Worm (Caenorhabditis elegans) whole organism, L1 larva: Measurements from ENCODE around the gene slc-17.1.
A peak's percentile ranks its signal among the peaks of the same experiment; 100 is the strongest.

Source experiments
- C04F5.9 ChIP-seq: sonication (generic microtip); optimal IDR thresholded peaks from 2 replicates; lab custom pipeline; 2016; ENCODE audit warnings: missing genetic modification characterization, missing compliant biosample characterization
- C16A3.4 ChIP-seq: fragments of 150-350 bp; optimal IDR thresholded peaks from 2 replicates; lab custom pipeline; 2014; ENCODE audit warnings: missing biosample characterization, missing genetic modification characterization
- C34B4.2 ChIP-seq: sonication (generic microtip); optimal IDR thresholded peaks from 2 replicates; lab custom pipeline; 2017; ENCODE audit warnings: mild to moderate bottlenecking, missing genetic modification characterization, missing compliant biosample characterization
- blmp-1 ChIP-seq: fragments of 150-350 bp; optimal IDR thresholded peaks from 2 replicates; lab custom pipeline; 2014; ENCODE audit warnings: missing biosample characterization, missing genetic modification characterization
- ceh-63 ChIP-seq: fragments of 200-800 bp; sonication (Bioruptor generic); optimal IDR thresholded peaks from 2 replicates; lab custom pipeline; 2018; ENCODE audit warnings: mild to moderate bottlenecking, missing genetic modification characterization, missing compliant biosample characterization
- ces-1 ChIP-seq: fragments of 150-350 bp; optimal IDR thresholded peaks from 2 replicates; lab custom pipeline; 2014; ENCODE audit warnings: missing biosample characterization, missing genetic modification reagents, missing genetic modification characterization
- dsc-1 ChIP-seq: sonication (generic microtip); optimal IDR thresholded peaks from 2 replicates; lab custom pipeline; 2016; ENCODE audit warnings: mild to moderate bottlenecking, missing genetic modification characterization, missing compliant biosample characterization
- efl-1 ChIP-seq, 4 experiments: fragments of 150-350 bp; optimal IDR thresholded peaks in 3 of 4; peaks in 1 of 4; 1 replicate in 1 of 4; 2 replicates in 3 of 4; lab custom pipeline; 2014; ENCODE audit warnings: missing biosample characterization in 2 of 4, missing genetic modification characterization in 2 of 4, missing genetic modification reagents in 2 of 4
- egl-13 ChIP-seq: sonication (generic microtip); optimal IDR thresholded peaks from 2 replicates; lab custom pipeline; 2016; ENCODE audit warnings: missing genotype, missing genetic modification reagents, missing genetic modification characterization, missing compliant biosample characterization
- elt-3 ChIP-seq, 6 experiments: fragments of 150-350 bp in 1 of 6; sonication (generic microtip); optimal IDR thresholded peaks; 2 replicates each; lab custom pipeline; 2017 to 2018; ENCODE audit warnings: missing biosample characterization in 6 of 6, missing genetic modification characterization in 6 of 6, inconsistent platforms in 1 of 6
- ets-5 ChIP-seq: fragments of 200-800 bp; sonication (Bioruptor generic); IDR thresholded peaks from 2 replicates; pipeline ENCODE4 v1.3.6; 2022; ENCODE audit warnings: missing genetic modification characterization, missing compliant biosample characterization
- fkh-8 ChIP-seq: sonication (generic microtip); optimal IDR thresholded peaks from 2 replicates; lab custom pipeline; 2016; ENCODE audit warnings: mild to moderate bottlenecking, missing genetic modification characterization, missing compliant biosample characterization
- fos-1 ChIP-seq: fragments of 150-350 bp; optimal IDR thresholded peaks from 2 replicates; lab custom pipeline; 2014; ENCODE audit warnings: missing biosample characterization, missing genetic modification characterization
- hlh-17 ChIP-seq: fragments of 200-800 bp; sonication (Bioruptor generic); optimal IDR thresholded peaks from 2 replicates; lab custom pipeline; 2018; ENCODE audit warnings: missing genetic modification characterization, mild to moderate bottlenecking, missing compliant biosample characterization, moderate library complexity, borderline replicate concordance
- hpl-2 ChIP-seq: fragments of 150-350 bp; optimal IDR thresholded peaks from 2 replicates; lab custom pipeline; 2014; ENCODE audit warnings: missing biosample characterization, missing genetic modification reagents, missing genetic modification characterization
- lin-13 ChIP-seq: fragments of 150-350 bp; optimal IDR thresholded peaks from 2 replicates; lab custom pipeline; 2014; ENCODE audit warnings: missing biosample characterization, missing genetic modification reagents, missing genetic modification characterization
- lin-14 ChIP-seq: fragments of 200-800 bp; sonication (Bioruptor generic); optimal IDR thresholded peaks from 2 replicates; lab custom pipeline; 2018; ENCODE audit warnings: mild to moderate bottlenecking, missing genetic modification characterization, moderate library complexity, missing compliant biosample characterization
- lin-15B ChIP-seq: fragments of 150-350 bp; sonication (generic microtip); optimal IDR thresholded peaks from 3 replicates; lab custom pipeline; 2014; ENCODE audit warnings: missing biosample characterization, missing genetic modification characterization
- lin-39 ChIP-seq: fragments of 150-350 bp; optimal IDR thresholded peaks from 2 replicates; lab custom pipeline; 2014; ENCODE audit warnings: missing biosample characterization, missing genetic modification reagents, missing genetic modification characterization
- lsy-2 ChIP-seq, 2 experiments: fragments of 150-350 bp; optimal IDR thresholded peaks; 2 replicates each; lab custom pipeline; 2014; ENCODE audit warnings: missing biosample characterization in 2 of 2, missing genetic modification characterization in 2 of 2
- mab-9 ChIP-seq: fragments of 200-800 bp; sonication (Bioruptor generic); IDR thresholded peaks from 2 replicates; pipeline ENCODE4 v1.3.6; 2022; ENCODE audit warnings: missing genetic modification reagents, missing genetic modification characterization, missing compliant biosample characterization
- mdl-1 ChIP-seq, 2 experiments: fragments of 150-350 bp; optimal IDR thresholded peaks; 2 replicates each; lab custom pipeline; 2014 to 2017; ENCODE audit warnings: missing biosample characterization in 2 of 2, missing genetic modification characterization in 2 of 2, inconsistent platforms in 1 of 2
- mep-1 ChIP-seq: fragments of 150-350 bp; optimal IDR thresholded peaks from 2 replicates; lab custom pipeline; 2014; ENCODE audit warnings: missing biosample characterization, missing genetic modification characterization
- nhr-19 ChIP-seq: fragments of 200-800 bp; sonication (Bioruptor generic); conservative IDR thresholded peaks from 2 replicates; pipeline ENCODE4 v1.3.6; 2022; ENCODE audit warnings: missing genetic modification characterization, missing compliant biosample characterization
- nhr-20 ChIP-seq: sonication (generic microtip); optimal IDR thresholded peaks from 2 replicates; lab custom pipeline; 2016; ENCODE audit warnings: mild to moderate bottlenecking, missing genetic modification characterization, missing compliant biosample characterization
- nhr-237 ChIP-seq: fragments of 150-350 bp; optimal IDR thresholded peaks from 2 replicates; lab custom pipeline; 2014; ENCODE audit warnings: missing biosample characterization, missing genetic modification characterization
- nhr-28 ChIP-seq: fragments of 150-350 bp; optimal IDR thresholded peaks from 2 replicates; lab custom pipeline; 2014; ENCODE audit warnings: missing biosample characterization, missing genetic modification characterization
- nhr-47 ChIP-seq: sonication (generic microtip); optimal IDR thresholded peaks from 2 replicates; lab custom pipeline; 2016; ENCODE audit warnings: mild to moderate bottlenecking, missing genetic modification characterization, moderate library complexity, missing compliant biosample characterization
- nhr-71 ChIP-seq: sonication (generic microtip); optimal IDR thresholded peaks from 2 replicates; lab custom pipeline; 2016; ENCODE audit warnings: mild to moderate bottlenecking, missing genetic modification characterization, moderate library complexity, missing compliant biosample characterization
- nhr-77 ChIP-seq: fragments of 150-350 bp; optimal IDR thresholded peaks from 2 replicates; lab custom pipeline; 2014; ENCODE audit warnings: missing biosample characterization, missing genetic modification characterization
- nhr-85 ChIP-seq: sonication (generic microtip); peaks from one replicate; lab custom pipeline; 2016; ENCODE audit warnings: missing genetic modification characterization, inconsistent platforms, missing compliant biosample characterization
- pag-3 ChIP-seq: sonication (generic microtip); optimal IDR thresholded peaks from 2 replicates; lab custom pipeline; 2017; ENCODE audit warnings: missing genetic modification characterization, mild to moderate bottlenecking, missing compliant biosample characterization, antibody characterized with exemption, borderline replicate concordance; ENCODE audit not compliant: insufficient read depth
- rnt-1 ChIP-seq: sonication (generic microtip); optimal IDR thresholded peaks from 2 replicates; lab custom pipeline; 2016; ENCODE audit warnings: mild to moderate bottlenecking, missing genetic modification characterization, moderate library complexity, missing compliant biosample characterization
- snpc-4 ChIP-seq: fragments of 150-350 bp; optimal IDR thresholded peaks from 2 replicates; lab custom pipeline; 2014; ENCODE audit warnings: missing biosample characterization, missing genetic modification characterization
- snu-23 ChIP-seq: sonication (generic microtip); optimal IDR thresholded peaks from 2 replicates; lab custom pipeline; 2016; ENCODE audit warnings: missing genetic modification characterization, missing compliant biosample characterization
- sptf-1 ChIP-seq: fragments of 150-350 bp; optimal IDR thresholded peaks from 2 replicates; lab custom pipeline; 2014; ENCODE audit warnings: missing biosample characterization, missing genetic modification characterization
- sup-37 ChIP-seq: fragments of 200-800 bp; sonication (Bioruptor generic); optimal IDR thresholded peaks from 2 replicates; lab custom pipeline; 2018; ENCODE audit warnings: mild to moderate bottlenecking, missing genetic modification characterization, missing compliant biosample characterization
- swsn-7 ChIP-seq: sonication (generic microtip); optimal IDR thresholded peaks from 2 replicates; lab custom pipeline; 2016; ENCODE audit warnings: missing genetic modification characterization, missing compliant biosample characterization
- tbx-2 ChIP-seq: sonication (generic microtip); optimal IDR thresholded peaks from 2 replicates; lab custom pipeline; 2016; ENCODE audit warnings: missing genetic modification characterization, missing compliant biosample characterization
- tlp-1 ChIP-seq: fragments of 150-350 bp; optimal IDR thresholded peaks from 2 replicates; lab custom pipeline; 2014; ENCODE audit warnings: missing biosample characterization, missing genetic modification characterization
- unc-62 ChIP-seq: fragments of 150-350 bp; optimal IDR thresholded peaks from 2 replicates; lab custom pipeline; 2014; ENCODE audit warnings: missing biosample characterization, missing genetic modification reagents, missing genetic modification characterization
- unc-86 ChIP-seq: sonication (generic microtip); optimal IDR thresholded peaks from 2 replicates; lab custom pipeline; 2016; ENCODE audit warnings: missing genetic modification characterization, missing compliant biosample characterization
- unc-98 ChIP-seq: fragments of 200-800 bp; sonication (Bioruptor generic); IDR thresholded peaks from 2 replicates; pipeline ENCODE4 v1.3.6; 2022; ENCODE audit warnings: missing genetic modification characterization, missing compliant biosample characterization
- xbp-1 ChIP-seq: sonication (generic microtip); optimal IDR thresholded peaks from 2 replicates; lab custom pipeline; 2016; ENCODE audit warnings: missing genetic modification characterization, missing compliant biosample characterization
- ztf-11 ChIP-seq, 2 experiments: sonication (generic microtip); optimal IDR thresholded peaks; 2 replicates each; lab custom pipeline; 2016 to 2017; ENCODE audit warnings: missing genetic modification characterization in 2 of 2, missing biosample characterization in 1 of 2, missing compliant biosample characterization in 1 of 2

slc-17.1 gene

ce11 chrX:17466615-17467014 is 1.9 kb upstream of the slc-17.1 start, which contains the start of gene ZK54.3:
Gene ZK54.3 (minus strand): TSS chrX:17467005.
- no peak for TF ChIP-seq elt-3 (tag; optimal IDR thresholded peaks at IDR 0.05; lab: Kevin White, UChicago)
- no peak for TF ChIP-seq hlh-17 (GFP tag; lab: Kevin White, UChicago)
- TF ChIP-seq lsy-2 (tag; optimal IDR thresholded peaks at IDR 0.05; lab: Kevin White, UChicago), result peak in 1 of 2 experiments; percentile 17
- TF ChIP-seq fkh-8, result peak; percentile 35
- TF ChIP-seq dsc-1 (tag; lab: Kevin White, UChicago), result peak; percentile 34
- no peak for TF ChIP-seq nhr-85 (tag; lab: Kevin White, UChicago)
- TF ChIP-seq ces-1 (GFP tag; lab: Kevin White, UChicago), result no peak
- no peak for TF ChIP-seq xbp-1 (tag; lab: Kevin White, UChicago)
- TF ChIP-seq blmp-1 (tag; lab: Kevin White, UChicago), result no peak
- TF ChIP-seq nhr-71 (tag; lab: Kevin White, UChicago), result peak; percentile 47
- TF ChIP-seq snpc-4 (tag; lab: Kevin White, UChicago), result no peak
- no peak for TF ChIP-seq unc-98
- no peak for TF ChIP-seq nhr-77 (tag; lab: Kevin White, UChicago)
- peak; percentile 19 for TF ChIP-seq swsn-7 (tag; lab: Kevin White, UChicago)
- peak; percentile 13 for TF ChIP-seq mep-1
- peak; percentile 69 for TF ChIP-seq lin-14 (GFP tag; lab: Kevin White, UChicago)
- no peak for TF ChIP-seq sptf-1
- peak; percentile 3 for TF ChIP-seq egl-13
- TF ChIP-seq nhr-47, result peak; percentile 17
- peak; percentile 19 for TF ChIP-seq unc-86 (tag; lab: Kevin White, UChicago)

ce11 chrX:17461958-17462357 is 2.7 kb downstream of the slc-17.1 start:
- no peak for TF ChIP-seq mab-9 (GFP tag; lab: Robert Waterston, UW)
- peak; percentile 49 for TF ChIP-seq nhr-71 (tag; lab: Kevin White, UChicago)
- no peak for TF ChIP-seq C16A3.4 (tag; lab: Kevin White, UChicago)
- TF ChIP-seq ets-5 (GFP tag; lab: Robert Waterston, UW), result no peak
- no peak for TF ChIP-seq nhr-237 (tag; lab: Kevin White, UChicago)
- TF ChIP-seq efl-1 (optimal IDR thresholded peaks at IDR 0.05; lab: Kevin White, UChicago), result no peak
- TF ChIP-seq efl-1 (GFP tag; optimal IDR thresholded peaks at IDR 0.05 in 1 of 2; lab: Kevin White, UChicago), result peak in 1 of 2 experiments; percentile 27
- TF ChIP-seq lsy-2 (tag; optimal IDR thresholded peaks at IDR 0.05; lab: Kevin White, UChicago), result peak in 1 of 2 experiments; percentile 9
- peak; percentile 12 for TF ChIP-seq snu-23
- TF ChIP-seq ztf-11 (tag; optimal IDR thresholded peaks at IDR 0.05; lab: Kevin White, UChicago), result no peak
- peak; percentile 44 for TF ChIP-seq dsc-1 (tag; lab: Kevin White, UChicago)
- TF ChIP-seq ces-1 (GFP tag; lab: Kevin White, UChicago), result no peak
- TF ChIP-seq pag-3 (tag; lab: Kevin White, UChicago), result peak; percentile 28
- TF ChIP-seq lin-14 (GFP tag; lab: Kevin White, UChicago), result peak; percentile 67
- no peak for TF ChIP-seq unc-86 (tag; lab: Kevin White, UChicago)
- TF ChIP-seq rnt-1 (tag; lab: Kevin White, UChicago), result peak; percentile 28

- TF ChIP-seq tbx-2 (peak; percentile 19), swsn-7 (tag; lab: Kevin White, UChicago) (peak; percentile 24), nhr-47 (peak; percentile 39), nhr-19 (GFP tag; lab: Robert Waterston, UW) (peak; percentile 48), lin-15B (no peak), nhr-237 (tag; lab: Kevin White, UChicago) (no peak), sup-37 (GFP tag; lab: Kevin White, UChicago) (peak; percentile 39), C34B4.2 (tag; lab: Kevin White, UChicago) (no peak), fos-1 (tag; lab: Kevin White, UChicago) (no peak), pag-3 (tag; lab: Kevin White, UChicago) (no peak), ceh-63 (no peak), unc-62 (GFP tag; lab: Kevin White, UChicago) (no peak), nhr-71 (tag; lab: Kevin White, UChicago) (peak; percentile 73), tlp-1 (no peak), nhr-28 (tag; lab: Kevin White, UChicago) (no peak), ets-5 (GFP tag; lab: Robert Waterston, UW) (no peak), rnt-1 (tag; lab: Kevin White, UChicago) (peak; percentile 55), lin-13 (no peak), hpl-2 (GFP tag; lab: Kevin White, UChicago) (no peak), lin-14 (GFP tag; lab: Kevin White, UChicago) (peak; percentile 60), nhr-20 (tag; lab: Kevin White, UChicago) (peak; percentile 47), dsc-1 (tag; lab: Kevin White, UChicago) (peak; percentile 65), lsy-2 (tag; optimal IDR thresholded peaks at IDR 0.05; lab: Kevin White, UChicago) (peak in 1 of 2 experiments; percentile 5), C04F5.9 (tag; lab: Kevin White, UChicago) (no peak), mdl-1 (tag; optimal IDR thresholded peaks at IDR 0.05; lab: Kevin White, UChicago) (no peak), lin-39 (no peak), nhr-77 (tag; lab: Kevin White, UChicago) (peak; percentile 35), snu-23 (peak; percentile 9), nhr-85 (tag; lab: Kevin White, UChicago) (no peak), sptf-1 (no peak)
These were observed 5.8 kb downstream of the slc-17.1 start, which contains the start of gene mlc-1 for ce11 chrX:17458887-17459286. Gene mlc-1 (plus strand): TSS chrX:17459210.
